Fruit fly (Drosophila melanogaster): Measurements from ENCODE around the gene CG9921.

Gene CG9921

dm6 chrX:16286083-16286666 is 47.2 kb downstream of the CG9921 start, which contains the start of gene UQCR-14 (continued):
- TF ChIP-seq Camta (GFP tag; optimal IDR thresholded peaks at IDR 0.05) = no peak
- peak; percentile 34 for TF ChIP-seq Hsf (GFP tag; optimal IDR thresholded peaks at IDR 0.05)
- 0 out of 2 replicates have a peak, but pooled peaks have one; percentile 16 for TF ChIP-seq CG31224 (GFP tag; IDR thresholded peaks at IDR 0.05)
- TF ChIP-seq ato (GFP tag; IDR thresholded peaks at IDR 0.05; ENCODE audit: partially characterized antibody) = peak; percentile 96
- TF ChIP-seq ERR (GFP tag; optimal IDR thresholded peaks at IDR 0.05) = no peak
- TF ChIP-seq CG11560 (tag; IDR thresholded peaks at IDR 0.05) = no peak
- TF ChIP-seq inv (GFP tag; IDR thresholded peaks at IDR 0.05; ENCODE audit: partially characterized antibody) = peak; percentile 95
- peak; percentile 97 for TF ChIP-seq hbn (GFP tag; IDR thresholded peaks at IDR 0.05; ENCODE audit: partially characterized antibody)
- no peak for TF ChIP-seq lmd (GFP tag; IDR thresholded peaks at IDR 0.05)
- TF ChIP-seq CG6654 (GFP tag; optimal IDR thresholded peaks at IDR 0.05) = no peak
- TF ChIP-seq chif (GFP tag; optimal IDR thresholded peaks at IDR 0.05) = no peak
- no peak for TF ChIP-seq psq (GFP tag; optimal IDR thresholded peaks at IDR 0.05)
- TF ChIP-seq CG18011 (GFP tag; optimal IDR thresholded peaks at IDR 0.05) = no peak
- TF ChIP-seq CG6813 (GFP tag; optimal IDR thresholded peaks at IDR 0.05) = no peak
- TF ChIP-seq CoRest (tag; optimal IDR thresholded peaks at IDR 0.05) = peak; percentile 28
- TF ChIP-seq sens (GFP tag) = peak; percentile 90
- peak; percentile 94 for TF ChIP-seq mld (GFP tag; IDR thresholded peaks at IDR 0.05; ENCODE audit: partially characterized antibody)
- TF ChIP-seq MTF-1 (GFP tag; optimal IDR thresholded peaks at IDR 0.05; ENCODE audit: borderline replicate concordance) = no peak
- peak; percentile 28 for TF ChIP-seq CG4424 (GFP tag; optimal IDR thresholded peaks at IDR 0.05)
- no peak for TF ChIP-seq CG1024 (GFP tag; IDR thresholded peaks at IDR 0.05)
- TF ChIP-seq eve (GFP tag; optimal IDR thresholded peaks at IDR 0.05) = no peak
- TF ChIP-seq Atf-2 (GFP tag; optimal IDR thresholded peaks at IDR 0.05) = no peak
- no peak for TF ChIP-seq exex (tag; optimal IDR thresholded peaks at IDR 0.05)
- peak; percentile 5 for TF ChIP-seq slou (GFP tag; optimal IDR thresholded peaks at IDR 0.05)
- 0 out of 3 replicates have a peak, but pooled peaks have one; percentile 44 for TF ChIP-seq CG34422 (GFP tag; IDR thresholded peaks at IDR 0.05)
- peak; percentile 38 for TF ChIP-seq CG4854 (GFP tag; optimal IDR thresholded peaks at IDR 0.05)
- no peak for TF ChIP-seq CG14014 (GFP tag; IDR thresholded peaks at IDR 0.05)
- no peak for TF ChIP-seq Rx (GFP tag; IDR thresholded peaks at IDR 0.05)
- TF ChIP-seq wdn (GFP tag; IDR thresholded peaks at IDR 0.05) = no peak
- 0 out of 3 replicates have a peak, but pooled peaks have one; percentile 27 for TF ChIP-seq ase (GFP tag; IDR thresholded peaks at IDR 0.05)
- no peak for TF ChIP-seq aop (GFP tag; IDR thresholded peaks at IDR 0.05)
- peak; percentile 49; the same call in 1 of the 3 replicates for TF ChIP-seq CG11456 (GFP tag; IDR thresholded peaks at IDR 0.05)
- TF ChIP-seq CG3847 (GFP tag; IDR thresholded peaks at IDR 0.05) = peak; percentile 53
- no peak for TF ChIP-seq CG4404 (GFP tag; IDR thresholded peaks at IDR 0.05)
- peak; percentile 86 for TF ChIP-seq CG15514 (GFP tag; optimal IDR thresholded peaks at IDR 0.05)
- no peak for TF ChIP-seq h (optimal IDR thresholded peaks at IDR 0.05)
- no peak for TF ChIP-seq Blimp-1 (GFP tag; optimal IDR thresholded peaks at IDR 0.05)
- peak; percentile 62 for TF ChIP-seq CG2712 (tag; optimal IDR thresholded peaks at IDR 0.05)
- peak; percentile 33; the same call in 1 of the 2 replicates for TF ChIP-seq sob (GFP tag; IDR thresholded peaks at IDR 0.05)
- peak; percentile 19; the same call in 1 of the 2 replicates for TF ChIP-seq onecut (GFP tag; IDR thresholded peaks at IDR 0.05)
- no peak for TF ChIP-seq CG8478 (optimal IDR thresholded peaks at IDR 0.05)
- no peak for TF ChIP-seq z (GFP tag; IDR thresholded peaks at IDR 0.05)
- TF ChIP-seq klu (GFP tag; IDR thresholded peaks at IDR 0.05) = no peak
- peak; percentile 98 for TF ChIP-seq CG16813 (GFP tag; IDR thresholded peaks at IDR 0.05; ENCODE audit: partially characterized antibody)
- TF ChIP-seq CG11695 (GFP tag; IDR thresholded peaks at IDR 0.05) = no peak
- no peak for TF ChIP-seq HLH54F (GFP tag; optimal IDR thresholded peaks at IDR 0.05)
- TF ChIP-seq knrl (GFP tag; IDR thresholded peaks at IDR 0.05; ENCODE audit: partially characterized antibody) = peak; percentile 96
- no peak for TF ChIP-seq BtbVII (GFP tag; optimal IDR thresholded peaks at IDR 0.05)
- TF ChIP-seq HLH4C (GFP tag; IDR thresholded peaks at IDR 0.05; ENCODE audit: partially characterized antibody) = peak; percentile 96
- TF ChIP-seq NC2α (GFP tag; optimal IDR thresholded peaks at IDR 0.05) = no peak
- TF ChIP-seq vnd (GFP tag; IDR thresholded peaks at IDR 0.05; ENCODE audit: partially characterized antibody) = peak; percentile 96
